Worm (Caenorhabditis elegans) whole organism, L1 larva: ENCODE data around the gene C17F4.11.

Experiments
- C04F5.9 ChIP-seq: sonication (generic microtip); optimal IDR thresholded peaks from 2 replicates; lab custom pipeline; 2016; ENCODE audit warnings: missing genetic modification characterization, missing compliant biosample characterization
- C34B4.2 ChIP-seq: sonication (generic microtip); optimal IDR thresholded peaks from 2 replicates; lab custom pipeline; 2017; ENCODE audit warnings: mild to moderate bottlenecking, missing genetic modification characterization, missing compliant biosample characterization
- F16B12.6 ChIP-seq: fragments of 150-350 bp; optimal IDR thresholded peaks from 2 replicates; lab custom pipeline; 2014; ENCODE audit warnings: missing biosample characterization, missing genetic modification characterization
- blmp-1 ChIP-seq: fragments of 150-350 bp; optimal IDR thresholded peaks from 2 replicates; lab custom pipeline; 2014; ENCODE audit warnings: missing biosample characterization, missing genetic modification characterization
- ceh-8 ChIP-seq: fragments of 200-800 bp; sonication (Bioruptor generic); optimal IDR thresholded peaks from 2 replicates; lab custom pipeline; 2018; ENCODE audit warnings: mild to moderate bottlenecking, missing genetic modification characterization, moderate library complexity, missing compliant biosample characterization
- ceh-82 ChIP-seq, 3 experiments: fragments of 150-350 bp in 1 of 3; sonication (generic microtip) in 2 of 3; optimal IDR thresholded peaks; 2 replicates each; lab custom pipeline; 2014 to 2017; ENCODE audit warnings: missing biosample characterization in 3 of 3, missing genetic modification characterization in 3 of 3
- dpl-1 ChIP-seq, 3 experiments: fragments of 150-350 bp in 2 of 3; sonication (generic microtip) in 1 of 3; optimal IDR thresholded peaks; 2 replicates each; lab custom pipeline; 2014 to 2017; ENCODE audit warnings: missing biosample characterization in 3 of 3, missing genetic modification characterization in 3 of 3, missing genetic modification reagents in 3 of 3
- dsc-1 ChIP-seq: sonication (generic microtip); optimal IDR thresholded peaks from 2 replicates; lab custom pipeline; 2016; ENCODE audit warnings: mild to moderate bottlenecking, missing genetic modification characterization, missing compliant biosample characterization
- efl-1 ChIP-seq, 4 experiments: fragments of 150-350 bp; optimal IDR thresholded peaks in 3 of 4; peaks in 1 of 4; 1 replicate in 1 of 4; 2 replicates in 3 of 4; lab custom pipeline; 2014; ENCODE audit warnings: missing biosample characterization in 2 of 4, missing genetic modification characterization in 2 of 4, missing genetic modification reagents in 2 of 4
- efl-3 ChIP-seq: fragments of 200-800 bp; sonication (Bioruptor generic); optimal IDR thresholded peaks from 2 replicates; lab custom pipeline; 2018; ENCODE audit warnings: mild to moderate bottlenecking, missing genetic modification characterization, missing compliant biosample characterization
- elt-2 ChIP-seq: sonication (generic microtip); optimal IDR thresholded peaks from 2 replicates; lab custom pipeline; 2016; ENCODE audit warnings: missing genetic modification characterization, mild to moderate bottlenecking, inconsistent platforms, missing compliant biosample characterization, missing genetic modification reagents
- fkh-4 ChIP-seq: sonication (generic microtip); optimal IDR thresholded peaks from 2 replicates; lab custom pipeline; 2016; ENCODE audit warnings: missing compliant biosample characterization, missing genetic modification characterization, borderline replicate concordance
- fkh-8 ChIP-seq: sonication (generic microtip); optimal IDR thresholded peaks from 2 replicates; lab custom pipeline; 2016; ENCODE audit warnings: mild to moderate bottlenecking, missing genetic modification characterization, missing compliant biosample characterization
- grh-1 ChIP-seq: fragments of 200-800 bp; sonication (Bioruptor generic); IDR thresholded peaks from 2 replicates; pipeline ENCODE4 v1.3.6; 2022; ENCODE audit warnings: missing genetic modification reagents, missing genetic modification characterization, missing compliant biosample characterization
- lin-13 ChIP-seq: fragments of 150-350 bp; optimal IDR thresholded peaks from 2 replicates; lab custom pipeline; 2014; ENCODE audit warnings: missing biosample characterization, missing genetic modification reagents, missing genetic modification characterization
- lin-15B ChIP-seq: fragments of 150-350 bp; sonication (generic microtip); optimal IDR thresholded peaks from 3 replicates; lab custom pipeline; 2014; ENCODE audit warnings: missing biosample characterization, missing genetic modification characterization
- lin-35 ChIP-seq, 2 experiments: fragments of 150-350 bp; optimal IDR thresholded peaks; 2 replicates each; lab custom pipeline; 2014; ENCODE audit warnings: missing biosample characterization in 2 of 2, missing genetic modification characterization in 2 of 2, missing genetic modification reagents in 2 of 2
- lsy-2 ChIP-seq, 2 experiments: fragments of 150-350 bp; optimal IDR thresholded peaks; 2 replicates each; lab custom pipeline; 2014; ENCODE audit warnings: missing biosample characterization in 2 of 2, missing genetic modification characterization in 2 of 2
- mef-2 ChIP-seq: fragments of 150-350 bp; optimal IDR thresholded peaks from 2 replicates; lab custom pipeline; 2014; ENCODE audit warnings: missing biosample characterization, missing genetic modification characterization
- nhr-19 ChIP-seq: fragments of 200-800 bp; sonication (Bioruptor generic); conservative IDR thresholded peaks from 2 replicates; pipeline ENCODE4 v1.3.6; 2022; ENCODE audit warnings: missing genetic modification characterization, missing compliant biosample characterization
- nhr-47 ChIP-seq: sonication (generic microtip); optimal IDR thresholded peaks from 2 replicates; lab custom pipeline; 2016; ENCODE audit warnings: mild to moderate bottlenecking, missing genetic modification characterization, moderate library complexity, missing compliant biosample characterization
- nhr-76 ChIP-seq: sonication (generic microtip); optimal IDR thresholded peaks from 2 replicates; lab custom pipeline; 2017; ENCODE audit warnings: missing biosample characterization, missing genetic modification characterization
- nhr-77 ChIP-seq: fragments of 150-350 bp; optimal IDR thresholded peaks from 2 replicates; lab custom pipeline; 2014; ENCODE audit warnings: missing biosample characterization, missing genetic modification characterization
- nhr-85 ChIP-seq: sonication (generic microtip); peaks from one replicate; lab custom pipeline; 2016; ENCODE audit warnings: missing genetic modification characterization, inconsistent platforms, missing compliant biosample characterization
- nhr-90 ChIP-seq: sonication (generic microtip); optimal IDR thresholded peaks from 2 replicates; lab custom pipeline; 2016; ENCODE audit warnings: mild to moderate bottlenecking, missing genetic modification characterization, missing compliant biosample characterization; ENCODE audit not compliant: poor library complexity
- skn-1 ChIP-seq: fragments of 150-350 bp; optimal IDR thresholded peaks from 2 replicates; lab custom pipeline; 2014; ENCODE audit warnings: missing biosample characterization, missing genetic modification characterization
- sox-4 ChIP-seq: sonication (generic microtip); optimal IDR thresholded peaks from 2 replicates; lab custom pipeline; 2016; ENCODE audit warnings: missing genetic modification characterization, missing compliant biosample characterization
- swsn-7 ChIP-seq: sonication (generic microtip); optimal IDR thresholded peaks from 2 replicates; lab custom pipeline; 2016; ENCODE audit warnings: missing genetic modification characterization, missing compliant biosample characterization
- zag-1 ChIP-seq: fragments of 150-350 bp; optimal IDR thresholded peaks from 2 replicates; lab custom pipeline; 2014; ENCODE audit warnings: missing biosample characterization, missing genetic modification characterization
- ztf-11 ChIP-seq, 2 experiments: sonication (generic microtip); optimal IDR thresholded peaks; 2 replicates each; lab custom pipeline; 2016 to 2017; ENCODE audit warnings: missing genetic modification characterization in 2 of 2, missing biosample characterization in 1 of 2, missing compliant biosample characterization in 1 of 2

The C17F4.11 gene

DNA sequence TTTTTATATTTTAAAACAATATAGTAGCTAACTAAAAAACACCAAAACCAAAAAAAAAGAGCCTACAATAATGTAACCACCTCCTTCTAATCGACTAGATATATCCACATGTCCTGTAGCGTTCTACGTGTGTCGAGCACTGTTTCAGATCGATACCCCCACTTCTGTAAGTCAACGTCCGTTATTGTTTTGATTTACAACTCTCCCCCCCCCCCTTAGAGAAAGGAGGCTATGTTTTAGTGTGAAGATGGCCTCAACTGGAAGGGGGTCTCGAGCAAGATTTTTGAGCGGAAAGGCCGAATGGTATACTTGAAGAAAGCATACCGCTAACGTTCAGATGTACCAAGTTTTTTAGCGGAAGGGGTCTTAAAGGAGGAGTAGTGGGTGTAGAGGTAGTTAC, 40.4 kb downstream of the C17F4.11 start, which contains the start of gene F02E11.4:
Gene F02E11.4, minus strand, starts transcription at position 101 of the 400 bp plus-strand sequence.
- no peak for TF ChIP-seq efl-3
- no peak for TF ChIP-seq fkh-4 (tag; lab: Kevin White, UChicago)
- TF ChIP-seq fkh-8, result no peak
- TF ChIP-seq ceh-82 (tag; optimal IDR thresholded peaks at IDR 0.05; lab: Kevin White, UChicago), result no peak
- TF ChIP-seq nhr-47 (tag; lab: Kevin White, UChicago), result no peak
- no peak for TF ChIP-seq ztf-11 (tag; optimal IDR thresholded peaks at IDR 0.05; lab: Kevin White, UChicago)
- TF ChIP-seq mef-2 (tag; lab: Kevin White, UChicago), result no peak
- TF ChIP-seq efl-1 (optimal IDR thresholded peaks at IDR 0.05; lab: Kevin White, UChicago), result no peak
- no peak for TF ChIP-seq efl-1 (GFP tag; optimal IDR thresholded peaks at IDR 0.05 in 1 of 2; lab: Kevin White, UChicago)

ce11 chrII:3278634-3279033, 41.4 kb downstream of the C17F4.11 start, which contains the start of gene wht-4:
TSS of gene wht-4 (plus strand) at chrII:3278934.
- TF ChIP-seq nhr-85 (tag; lab: Kevin White, UChicago) (no peak), nhr-77 (tag; lab: Kevin White, UChicago) (no peak), lin-15B (no peak), sox-4 (tag; lab: Kevin White, UChicago) (no peak), dsc-1 (tag; lab: Kevin White, UChicago) (no peak), elt-2 (tag; lab: Kevin White, UChicago) (no peak), C04F5.9 (tag; lab: Kevin White, UChicago) (no peak), fkh-4 (tag; lab: Kevin White, UChicago) (no peak), grh-1 (GFP tag; lab: Robert Waterston, UW) (no peak), C34B4.2 (tag; lab: Kevin White, UChicago) (no peak)

DNA sequence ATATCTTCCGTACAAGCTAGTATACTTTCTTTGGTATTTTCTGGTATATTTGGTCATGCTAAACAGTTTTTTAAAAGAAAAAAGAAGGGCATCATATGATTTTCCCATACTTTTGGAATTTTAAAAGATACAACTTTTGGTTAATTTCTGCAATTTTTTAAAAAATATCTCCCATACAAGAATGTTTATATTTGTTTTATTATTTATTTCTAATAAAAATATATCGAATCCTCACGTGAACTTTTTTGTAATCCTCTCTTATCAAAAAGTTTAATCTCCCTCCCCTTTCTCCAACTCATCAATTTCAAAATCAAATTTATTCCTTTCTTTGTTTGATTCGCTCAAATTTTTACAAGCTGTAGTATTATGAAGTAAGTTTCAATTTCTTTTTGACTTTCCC, 45.1 kb downstream of the C17F4.11 start, which contains the start of gene nep-13:
Gene nep-13, plus strand, starts transcription at position 301 of the 400 bp plus-strand sequence.
- no peak for TF ChIP-seq ceh-8 (GFP tag; lab: Kevin White, UChicago)
- TF ChIP-seq skn-1 (tag; lab: Kevin White, UChicago), result no peak
- no peak for TF ChIP-seq fkh-8
- TF ChIP-seq nhr-90 (tag; lab: Kevin White, UChicago), result no peak
- TF ChIP-seq dpl-1 (GFP tag; optimal IDR thresholded peaks at IDR 0.05; lab: Kevin White, UChicago), result no peak
- TF ChIP-seq lin-15B, result no peak

DNA sequence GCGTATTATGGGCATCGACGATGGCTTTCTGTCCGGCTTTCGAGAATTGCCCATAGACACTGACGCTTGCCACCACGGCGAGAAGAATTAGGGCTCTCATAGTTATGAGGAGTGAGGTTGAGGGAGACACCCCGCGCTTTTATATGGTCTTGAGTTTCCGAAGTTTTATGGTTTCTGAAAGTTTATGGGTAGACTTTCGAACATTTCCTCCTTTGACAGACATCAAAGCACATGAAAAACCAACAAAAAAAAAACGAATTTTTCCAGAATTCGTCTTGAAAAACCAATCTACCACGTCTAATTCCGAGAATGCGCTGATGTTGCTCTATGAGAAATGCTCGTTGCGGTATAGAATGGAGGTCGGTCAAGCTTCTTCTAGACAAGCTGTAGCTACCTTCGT, 47.3 kb downstream of the C17F4.11 start, which contains the start of gene scl-15:
Gene scl-15, minus strand, starts transcription at position 101 of the 400 bp plus-strand sequence.
- TF ChIP-seq dsc-1 (tag; lab: Kevin White, UChicago) (no peak), blmp-1 (tag; lab: Kevin White, UChicago) (no peak), mef-2 (tag; lab: Kevin White, UChicago) (no peak), nhr-76 (tag; lab: Kevin White, UChicago) (no peak), lin-35 (GFP tag; optimal IDR thresholded peaks at IDR 0.05; lab: Kevin White, UChicago) (no peak), lsy-2 (tag; optimal IDR thresholded peaks at IDR 0.05; lab: Kevin White, UChicago) (no peak), nhr-19 (GFP tag; lab: Robert Waterston, UW) (no peak), efl-1 (optimal IDR thresholded peaks at IDR 0.05; lab: Kevin White, UChicago) (no peak), efl-1 (GFP tag; optimal IDR thresholded peaks at IDR 0.05 in 1 of 2; lab: Kevin White, UChicago) (no peak), F16B12.6 (tag; lab: Kevin White, UChicago) (no peak), zag-1 (no peak), C34B4.2 (tag; lab: Kevin White, UChicago) (no peak), swsn-7 (tag; lab: Kevin White, UChicago) (no peak)

- TF ChIP-seq lin-13 (GFP tag; lab: Kevin White, UChicago), result no peak
- TF ChIP-seq, all 84 proteins: peak for 0
Observed at ce11 chrII:3287073-3287472, 49.8 kb downstream of the C17F4.11 start, which contains the start of gene sri-63. TSS of gene sri-63 (plus strand) at chrII:3287373.
